Fruit fly (Drosophila melanogaster) whole organism, embryonic: ENCODE measurements around the gene CG3919.

Experiments
- Awh ChIP-seq: fragments of 200-800 bp; sonication (Bioruptor generic); IDR thresholded peaks from 2 replicates; pipeline ENCODE4, ENCODE4 v1.3.6; 2022; ENCODE audit warnings: missing biosample characterization, missing genetic modification characterization
- B-H1 ChIP-seq: fragments of 200-800 bp; sonication (Bioruptor generic); IDR thresholded peaks from 3 replicates; pipeline ENCODE4 v1.3.6; 2022; ENCODE audit warnings: missing biosample characterization, missing genetic modification characterization
- Bdp1 ChIP-seq: fragments of 200-800 bp; sonication (Bioruptor generic); optimal IDR thresholded peaks from 3 replicates; lab custom pipeline; 2016; ENCODE audit warnings: missing biosample characterization, missing genetic modification characterization
- Blimp-1 ChIP-seq: fragments of 200-800 bp; sonication (Bioruptor generic); optimal IDR thresholded peaks from 3 replicates; lab custom pipeline; 2018; ENCODE audit warnings: missing biosample characterization, missing genetic modification characterization, mild to moderate bottlenecking, moderate library complexity, missing genetic modification reagents
- CG10147 ChIP-seq: fragments of 200-800 bp; sonication (Bioruptor generic); optimal IDR thresholded peaks from 2 replicates; lab custom pipeline; 2019; ENCODE audit warnings: missing biosample characterization, mild to moderate bottlenecking, missing genetic modification characterization, moderate library complexity
- CG1024 ChIP-seq: fragments of 200-800 bp; sonication (Bioruptor generic); IDR thresholded peaks from 2 replicates; pipeline ENCODE4 v1.3.6; 2022; ENCODE audit warnings: missing biosample characterization, missing genetic modification characterization
- CG10979 ChIP-seq: fragments of 200-800 bp; sonication (Bioruptor generic); optimal IDR thresholded peaks from 2 replicates; lab custom pipeline; 2018; ENCODE audit warnings: missing biosample characterization, mild to moderate bottlenecking, missing genetic modification characterization, moderate library complexity
- CG11093 ChIP-seq: fragments of 200-800 bp; sonication (Bioruptor generic); IDR thresholded peaks from 3 replicates; pipeline ENCODE4 v1.3.6; 2022; ENCODE audit warnings: missing biosample characterization, missing genetic modification characterization
- CG11560 ChIP-seq: fragments of 200-800 bp; sonication (Bioruptor generic); IDR thresholded peaks from 3 replicates; pipeline ENCODE4 v1.3.6; 2022; ENCODE audit warnings: missing biosample characterization, missing genetic modification characterization
- CG12071 ChIP-seq: fragments of 200-800 bp; sonication (Bioruptor generic); optimal IDR thresholded peaks from 3 replicates; lab custom pipeline; 2018; ENCODE audit warnings: missing biosample characterization, mild to moderate bottlenecking, missing genetic modification characterization
- CG13123 ChIP-seq: fragments of 200-800 bp; sonication (Bioruptor generic); optimal IDR thresholded peaks from 2 replicates; lab custom pipeline; 2016; ENCODE audit warnings: missing biosample characterization, missing genetic modification characterization
- CG13287 ChIP-seq: fragments of 200-800 bp; sonication (Bioruptor generic); IDR thresholded peaks from 2 replicates; pipeline ENCODE4 v1.3.6; 2022; ENCODE audit warnings: missing biosample characterization, missing genetic modification characterization; ENCODE audit not compliant: partially characterized antibody
- CG14050 ChIP-seq: fragments of 200-800 bp; sonication (Bioruptor generic); IDR thresholded peaks from 3 replicates; pipeline ENCODE4 v1.3.6; 2022; ENCODE audit warnings: missing biosample characterization, missing genetic modification characterization
- CG15696 ChIP-seq: fragments of 200-800 bp; sonication (Bioruptor generic); optimal IDR thresholded peaks from 2 replicates; lab custom pipeline; 2019; ENCODE audit warnings: missing biosample characterization, mild to moderate bottlenecking, missing genetic modification characterization, moderate library complexity
- CG17359 ChIP-seq: fragments of 200-800 bp; sonication (Bioruptor generic); optimal IDR thresholded peaks from 3 replicates; lab custom pipeline; 2018; ENCODE audit warnings: missing biosample characterization, mild to moderate bottlenecking, missing genetic modification characterization, moderate library complexity
- CG8281 ChIP-seq: fragments of 200-800 bp; sonication (Bioruptor generic); optimal IDR thresholded peaks from 2 replicates; lab custom pipeline; 2018; ENCODE audit warnings: missing biosample characterization, mild to moderate bottlenecking, missing genetic modification characterization, moderate library complexity
- CG9215 ChIP-seq: fragments of 200-800 bp; sonication (Bioruptor generic); IDR thresholded peaks from 2 replicates; pipeline ENCODE4 v1.3.6; 2022; ENCODE audit warnings: missing biosample characterization, missing genetic modification characterization
- CG9727 ChIP-seq: fragments of 200-800 bp; sonication (Bioruptor generic); optimal IDR thresholded peaks from 3 replicates; lab custom pipeline; 2017; ENCODE audit warnings: missing biosample characterization, mild to moderate bottlenecking, missing genetic modification characterization
- CoRest ChIP-seq: fragments of 200-800 bp; sonication (Bioruptor generic); optimal IDR thresholded peaks from 3 replicates; lab custom pipeline; 2018; ENCODE audit warnings: missing biosample characterization, mild to moderate bottlenecking, missing genetic modification characterization, moderate library complexity
- Dad ChIP-seq: fragments of 200-800 bp; sonication (Bioruptor generic); optimal IDR thresholded peaks from 3 replicates; lab custom pipeline; 2016; ENCODE audit warnings: missing biosample characterization, missing genetic modification characterization
- Drgx ChIP-seq: fragments of 200-800 bp; sonication (Bioruptor generic); IDR thresholded peaks from 2 replicates; pipeline ENCODE4 v1.3.6; 2022; ENCODE audit warnings: missing biosample characterization, missing genetic modification characterization
- HmgZ ChIP-seq: fragments of 200-800 bp; sonication (Bioruptor generic); optimal IDR thresholded peaks from 2 replicates; lab custom pipeline; 2018; ENCODE audit warnings: missing biosample characterization, mild to moderate bottlenecking, missing genetic modification characterization
- Hr51 ChIP-seq, 2 experiments: fragments of 200-800 bp; sonication (Bioruptor generic); optimal IDR thresholded peaks; 2 replicates in 1 of 2; 3 replicates in 1 of 2; lab custom pipeline; 2016 to 2018; ENCODE audit warnings: missing biosample characterization in 2 of 2, missing genetic modification characterization in 2 of 2, mild to moderate bottlenecking in 1 of 2, moderate library complexity in 1 of 2
- Meics ChIP-seq: fragments of 200-800 bp; sonication (Bioruptor generic); optimal IDR thresholded peaks from 2 replicates; lab custom pipeline; 2017; ENCODE audit warnings: missing biosample characterization, mild to moderate bottlenecking, missing genetic modification characterization
- Neu2 ChIP-seq: fragments of 200-800 bp; sonication (Bioruptor generic); optimal IDR thresholded peaks from 3 replicates; lab custom pipeline; 2016; ENCODE audit warnings: missing biosample characterization, missing genetic modification characterization, borderline replicate concordance
- Oaz ChIP-seq: fragments of 200-800 bp; sonication (Bioruptor generic); IDR thresholded peaks from 2 replicates; pipeline ENCODE4 v1.3.6; 2022; ENCODE audit warnings: missing biosample characterization, missing genetic modification characterization
- Oli ChIP-seq: fragments of 200-800 bp; sonication (Bioruptor generic); optimal IDR thresholded peaks from 2 replicates; lab custom pipeline; 2018; ENCODE audit warnings: missing biosample characterization, mild to moderate bottlenecking, missing genetic modification characterization, moderate library complexity
- Sry-β ChIP-seq: fragments of 200-800 bp; sonication (Bioruptor generic); optimal IDR thresholded peaks from 2 replicates; lab custom pipeline; 2018; ENCODE audit warnings: missing biosample characterization, mild to moderate bottlenecking, missing genetic modification characterization, moderate library complexity
- Taf1 ChIP-seq: fragments of 200-800 bp; sonication (Bioruptor generic); IDR thresholded peaks from 2 replicates; pipeline ENCODE4 v1.3.6; 2022; ENCODE audit warnings: missing biosample characterization, missing genetic modification characterization
- bab2 ChIP-seq: fragments of 200-800 bp; sonication (Bioruptor generic); optimal IDR thresholded peaks from 2 replicates; lab custom pipeline; 2016; ENCODE audit warnings: missing biosample characterization, missing genetic modification characterization
- en ChIP-seq: fragments of 200-800 bp; sonication (Bioruptor generic); optimal IDR thresholded peaks from 2 replicates; lab custom pipeline; 2016; ENCODE audit warnings: missing biosample characterization, missing genetic modification characterization
- eve ChIP-seq, 2 experiments: fragments of >200 bp; optimal IDR thresholded peaks; 2 replicates each; lab custom pipeline; 2017; ENCODE audit warnings: missing biosample characterization in 2 of 2, missing genetic modification characterization in 2 of 2
- fd96Cb ChIP-seq: fragments of 200-800 bp; sonication (Bioruptor generic); optimal IDR thresholded peaks from 2 replicates; lab custom pipeline; 2018; ENCODE audit warnings: missing biosample characterization, mild to moderate bottlenecking, missing genetic modification characterization, moderate library complexity
- fu2 ChIP-seq: fragments of 200-800 bp; sonication (Bioruptor generic); optimal IDR thresholded peaks from 2 replicates; lab custom pipeline; 2016; ENCODE audit warnings: missing biosample characterization, missing genetic modification characterization
- gce ChIP-seq: fragments of 200-800 bp; sonication (Bioruptor generic); IDR thresholded peaks from 3 replicates; pipeline ENCODE4 v1.3.6; 2022; ENCODE audit warnings: missing biosample characterization, missing genetic modification characterization
- gcm ChIP-seq: fragments of 200-800 bp; sonication (Bioruptor generic); optimal IDR thresholded peaks from 2 replicates; lab custom pipeline; 2019; ENCODE audit warnings: missing biosample characterization, mild to moderate bottlenecking, missing genetic modification characterization, moderate library complexity
- kni ChIP-seq: fragments of 200-800 bp; sonication (Bioruptor generic); optimal IDR thresholded peaks from 3 replicates; lab custom pipeline; 2017; ENCODE audit warnings: mild to moderate bottlenecking, missing biosample characterization, missing genetic modification reagents, missing genetic modification characterization
- lbe ChIP-seq: fragments of 200-800 bp; sonication (Bioruptor generic); optimal IDR thresholded peaks from 2 replicates; lab custom pipeline; 2016; ENCODE audit warnings: missing biosample characterization, mild to moderate bottlenecking, missing genetic modification characterization
- oc ChIP-seq: fragments of 200-800 bp; sonication (Bioruptor generic); optimal IDR thresholded peaks from 2 replicates; lab custom pipeline; 2018; ENCODE audit warnings: missing biosample characterization, mild to moderate bottlenecking, missing genetic modification characterization, moderate library complexity
- peb ChIP-seq: fragments of 200-800 bp; sonication (Bioruptor generic); IDR thresholded peaks from 2 replicates; pipeline ENCODE4 v1.3.6; 2022; ENCODE audit warnings: missing biosample characterization, missing genetic modification characterization
- prd ChIP-seq, 3 experiments: fragments of >200 bp in 2 of 3; fragments of 200-800 bp in 1 of 3; sonication (Bioruptor generic) in 1 of 3; optimal IDR thresholded peaks in 2 of 3; IDR thresholded peaks in 1 of 3; 2 replicates in 2 of 3; 3 replicates in 1 of 3; pipeline versions ENCODE4 v1.3.6 to Lab custom; 2017 to 2022; ENCODE audit warnings: missing biosample characterization in 1 of 3, missing genetic modification characterization in 1 of 3
- psq ChIP-seq: fragments of 200-800 bp; sonication (Bioruptor generic); optimal IDR thresholded peaks from 2 replicates; lab custom pipeline; 2017; ENCODE audit warnings: missing biosample characterization, missing genetic modification characterization
- row ChIP-seq: fragments of 200-800 bp; sonication (Bioruptor generic); IDR thresholded peaks from 3 replicates; pipeline ENCODE4 v1.3.6; 2022; ENCODE audit warnings: missing biosample characterization, missing genetic modification characterization
- run ChIP-seq: fragments of 200-800 bp; sonication (Bioruptor generic); optimal IDR thresholded peaks from 3 replicates; lab custom pipeline; 2018; ENCODE audit warnings: missing biosample characterization, mild to moderate bottlenecking, missing genetic modification characterization
- sens-2 ChIP-seq: fragments of 200-800 bp; sonication (Bioruptor generic); IDR thresholded peaks from 2 replicates; pipeline ENCODE4 v1.3.6; 2022; ENCODE audit warnings: missing biosample characterization, missing genetic modification characterization
- sima ChIP-seq: fragments of 200-800 bp; sonication (Bioruptor generic); optimal IDR thresholded peaks from 2 replicates; lab custom pipeline; 2016; ENCODE audit warnings: missing biosample characterization, missing genetic modification characterization
- tap ChIP-seq: fragments of 200-800 bp; optimal IDR thresholded peaks from 3 replicates; lab custom pipeline; 2019; ENCODE audit warnings: missing biosample characterization, mild to moderate bottlenecking, missing genetic modification characterization, moderate library complexity
- trh ChIP-seq: fragments of 200-800 bp; sonication (Bioruptor generic); optimal IDR thresholded peaks from 2 replicates; lab custom pipeline; 2016; ENCODE audit warnings: missing biosample characterization, missing genetic modification characterization

The CG3919 gene

DNA sequence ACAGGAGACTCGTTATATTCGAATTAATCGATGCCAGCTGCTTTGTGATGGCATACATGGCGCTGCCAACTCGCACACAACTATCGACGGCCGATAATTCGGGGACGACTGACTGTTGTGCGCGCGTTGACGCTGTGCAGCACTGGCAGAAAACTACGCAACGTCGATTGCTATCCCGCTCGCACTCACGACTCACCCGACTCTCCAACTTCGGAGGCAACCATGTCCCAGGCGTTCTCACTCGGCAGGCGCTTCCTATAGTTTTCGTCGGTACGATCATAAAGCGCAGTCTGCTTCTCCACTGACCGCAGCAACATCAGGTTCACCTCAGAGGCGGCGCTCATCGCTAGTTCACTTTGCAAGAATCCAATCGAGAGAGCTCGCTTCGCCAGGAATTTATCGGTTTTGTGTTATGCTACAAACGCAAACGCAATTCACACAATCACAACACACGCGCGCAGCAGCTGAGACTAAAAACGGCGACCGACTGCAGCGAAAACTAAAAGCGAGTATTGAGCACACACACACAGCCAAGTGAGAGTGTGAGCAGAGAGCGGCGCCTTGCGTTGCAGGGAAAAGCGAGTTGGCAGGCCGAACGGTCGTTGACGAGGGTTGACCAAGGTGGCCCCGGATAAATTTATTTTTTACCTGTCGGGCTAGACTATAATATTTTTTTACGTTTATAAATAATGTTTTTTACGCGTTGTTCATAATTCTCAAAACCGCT lies 844 bp upstream of the CG3919 start, which contains the start of gene stwl (continued):
- TF ChIP-seq fd96Cb (tag; lab: Kevin White, UChicago), result no peak
- no peak for TF ChIP-seq CG12071
- TF ChIP-seq B-H1 (GFP tag; lab: Robert Waterston, UW), result no peak
- no peak for TF ChIP-seq oc
- no peak for TF ChIP-seq CG10979 (tag; lab: Kevin White, UChicago)
- TF ChIP-seq Awh (GFP tag; lab: Robert Waterston, UW), result no peak
- peak; percentile 83 for TF ChIP-seq CG13287 (GFP tag; lab: Robert Waterston, UW)
- no peak for TF ChIP-seq Sry-β (GFP tag; lab: Kevin White, UChicago)
- no peak; the same call in 2 of the 3 replicates for TF ChIP-seq CG14050 (GFP tag; lab: Robert Waterston, UW)
- TF ChIP-seq CG11093 (GFP tag; lab: Robert Waterston, UW), result peak; percentile 47
- no peak for TF ChIP-seq prd (optimal IDR thresholded peaks at IDR 0.05; lab: Kevin White, UChicago)
- TF ChIP-seq prd (GFP tag; IDR thresholded peaks at IDR 0.05; lab: Robert Waterston, UW), result peak; percentile 58
- peak; percentile 14 for TF ChIP-seq psq (GFP tag; lab: Kevin White, UChicago)
- TF ChIP-seq Dad (GFP tag; lab: Kevin White, UChicago), result no peak
- TF ChIP-seq eve (GFP tag; optimal IDR thresholded peaks at IDR 0.05; lab: Kevin White, UChicago), result no peak
- TF ChIP-seq CG9727 (GFP tag; lab: Kevin White, UChicago), result no peak
- TF ChIP-seq Neu2, result no peak
- TF ChIP-seq sima (GFP tag; lab: Kevin White, UChicago), result no peak
- peak in 1 of 2 experiments; percentile 24 for TF ChIP-seq Hr51 (GFP tag; optimal IDR thresholded peaks at IDR 0.05; lab: Kevin White, UChicago)
- no peak for TF ChIP-seq CG8281
- TF ChIP-seq CG17359 (tag; lab: Kevin White, UChicago), result peak; percentile 25
- peak; percentile 52; the same call in 2 of the 3 replicates for TF ChIP-seq CG11560 (tag; lab: Robert Waterston, UW)
- TF ChIP-seq Oli, result no peak
- peak; percentile 50; the same call in 1 of the 2 replicates for TF ChIP-seq Taf1 (GFP tag; lab: Robert Waterston, UW)
- TF ChIP-seq lbe, result no peak
- no peak for TF ChIP-seq sens-2 (GFP tag; lab: Robert Waterston, UW)
- TF ChIP-seq Blimp-1 (GFP tag; lab: Kevin White, UChicago), result no peak
- TF ChIP-seq Meics (GFP tag; lab: Kevin White, UChicago), result peak; percentile 51
- no peak for TF ChIP-seq gcm (GFP tag; lab: Kevin White, UChicago)
- TF ChIP-seq CG13123 (GFP tag; lab: Kevin White, UChicago), result no peak
- TF ChIP-seq CG1024 (GFP tag; lab: Robert Waterston, UW), result peak; percentile 67
- TF ChIP-seq bab2 (GFP tag; lab: Kevin White, UChicago), result peak; percentile 47
- TF ChIP-seq kni (GFP tag; lab: Kevin White, UChicago), result no peak
- TF ChIP-seq CG9215 (GFP tag; lab: Robert Waterston, UW), result peak; percentile 57
- TF ChIP-seq trh, result no peak
- no peak for TF ChIP-seq CG10147 (GFP tag; lab: Kevin White, UChicago)
- no peak for TF ChIP-seq gce (GFP tag; lab: Robert Waterston, UW)
- no peak for TF ChIP-seq peb (GFP tag; lab: Robert Waterston, UW)
- 0 out of 2 replicates have a peak, but pooled peaks have one; percentile 7 for TF ChIP-seq Drgx (GFP tag; lab: Robert Waterston, UW)
- TF ChIP-seq HmgZ, result peak; percentile 18
- TF ChIP-seq tap (tag; lab: Kevin White, UChicago), result no peak
- TF ChIP-seq fu2 (GFP tag; lab: Kevin White, UChicago), result no peak
- no peak for TF ChIP-seq Oaz
- peak; percentile 7 for TF ChIP-seq CG15696 (tag; lab: Kevin White, UChicago)
- no peak for TF ChIP-seq CoRest (tag; lab: Kevin White, UChicago)
- TF ChIP-seq row (GFP tag; lab: Robert Waterston, UW), result peak; percentile 83
- TF ChIP-seq run (tag; lab: Kevin White, UChicago), result no peak
- peak; percentile 32 for TF ChIP-seq Bdp1 (GFP tag; lab: Kevin White, UChicago)
- peak; percentile 25 for TF ChIP-seq en (GFP tag; lab: Kevin White, UChicago)
